Fruit fly (Drosophila melanogaster) whole organism, adult: ENCODE measurements around the gene mud.
A peak's percentile ranks its signal among the peaks of the same experiment; 100 is the strongest.

ENCODE experiments used
- CG12768 ChIP-seq: fragments of 200-800 bp; sonication (Bioruptor generic); optimal IDR thresholded peaks from 2 replicates; lab custom pipeline; 2017; ENCODE audit warnings: missing biosample characterization, missing genetic modification characterization, mild to moderate bottlenecking, moderate library complexity, missing genetic modification reagents
- CG1620 ChIP-seq: fragments of 200-800 bp; sonication (Bioruptor generic); optimal IDR thresholded peaks from 2 replicates; lab custom pipeline; 2016; ENCODE audit warnings: missing biosample characterization, missing genetic modification characterization
- CG5204 ChIP-seq: fragments of 200-800 bp; sonication (Bioruptor generic); optimal IDR thresholded peaks from 2 replicates; lab custom pipeline; 2016; ENCODE audit warnings: missing biosample characterization, missing genetic modification characterization
- CG7045 ChIP-seq: fragments of 200-800 bp; sonication (Bioruptor generic); optimal IDR thresholded peaks from 2 replicates; lab custom pipeline; 2017; ENCODE audit warnings: missing biosample characterization, mild to moderate bottlenecking, missing genetic modification characterization
- Clk ChIP-seq: fragments of 200-800 bp; sonication (Bioruptor generic); optimal IDR thresholded peaks from 2 replicates; lab custom pipeline; 2017; ENCODE audit warnings: missing biosample characterization, missing genetic modification characterization
- Crg-1 ChIP-seq: fragments of 200-800 bp; sonication (Bioruptor generic); optimal IDR thresholded peaks from 2 replicates; lab custom pipeline; 2016; ENCODE audit warnings: missing biosample characterization, missing genetic modification characterization
- bab1 ChIP-seq: fragments of 200-800 bp; sonication (Bioruptor generic); optimal IDR thresholded peaks from 3 replicates; lab custom pipeline; 2019; ENCODE audit warnings: missing biosample characterization, mild to moderate bottlenecking, missing genetic modification characterization, moderate library complexity
- cnc ChIP-seq, 2 experiments: fragments of >200 bp; optimal IDR thresholded peaks; 2 replicates each; lab custom pipeline; 2017
- kay ChIP-seq: fragments of 200-800 bp; sonication (Bioruptor generic); peaks from one replicate; lab custom pipeline; 2016; ENCODE audit warnings: missing biosample characterization, missing genetic modification characterization, borderline replicate concordance
- pad ChIP-seq: fragments of 200-800 bp; sonication (Bioruptor generic); optimal IDR thresholded peaks from 3 replicates; lab custom pipeline; 2017; ENCODE audit warnings: missing biosample characterization, missing genetic modification characterization, mild to moderate bottlenecking, moderate library complexity, missing genetic modification reagents
- tj ChIP-seq: fragments of 200-800 bp; sonication (Bioruptor generic); optimal IDR thresholded peaks from 3 replicates; lab custom pipeline; 2017; ENCODE audit warnings: missing biosample characterization, mild to moderate bottlenecking, missing genetic modification characterization, moderate library complexity
- toe ChIP-seq: fragments of 200-800 bp; sonication (Bioruptor generic); optimal IDR thresholded peaks from 2 replicates; lab custom pipeline; 2016; ENCODE audit warnings: missing biosample characterization, missing genetic modification characterization

DNA sequence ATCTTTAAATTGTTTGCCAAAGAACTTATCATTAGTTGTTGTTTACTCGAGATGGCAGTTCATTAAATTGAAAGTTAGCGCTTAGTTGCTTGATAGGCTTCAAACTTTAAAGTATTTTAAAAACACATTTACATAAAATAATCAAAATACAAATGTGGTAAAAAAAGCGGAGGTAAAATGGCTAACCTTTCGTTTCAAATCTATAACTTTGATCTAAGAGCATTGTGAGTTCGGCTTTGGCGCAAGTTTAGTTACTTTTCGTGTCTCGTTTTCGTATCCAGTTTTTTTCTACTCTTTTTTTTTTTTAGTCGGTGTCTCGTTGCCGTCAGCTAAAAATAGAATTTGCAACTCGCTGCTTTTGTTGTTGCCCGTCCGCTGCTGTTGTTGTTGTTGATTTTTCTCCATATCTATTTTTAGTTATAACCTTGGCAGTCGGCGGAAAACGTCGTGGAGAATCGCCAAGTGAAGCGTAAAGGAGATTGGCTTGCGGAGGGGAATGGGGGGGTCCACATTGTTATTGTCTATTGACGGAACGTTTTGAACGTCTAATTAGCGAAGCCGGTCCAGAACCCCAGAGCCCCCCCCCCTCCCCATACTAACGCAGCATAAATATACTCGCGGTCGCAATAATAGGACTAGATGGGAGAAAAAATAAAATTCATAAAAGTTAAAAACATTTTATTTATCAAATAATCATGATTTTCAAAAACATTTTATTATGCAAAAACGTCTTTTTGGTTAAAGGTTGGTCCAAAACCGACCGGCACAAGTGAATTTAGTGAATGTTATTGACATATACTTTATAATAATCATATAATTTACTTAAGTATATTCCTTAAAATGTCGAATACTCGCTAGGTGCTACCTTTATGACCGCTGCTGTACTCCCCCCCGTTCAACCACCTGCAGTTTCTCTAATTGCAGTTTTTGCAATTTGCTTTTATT is 32.8 kb upstream of the mud start:
- TF ChIP-seq kay (GFP tag; lab: Kevin White, UChicago) = peak; percentile 59
- TF ChIP-seq Clk (GFP tag; lab: Kevin White, UChicago) = peak; percentile 56
- TF ChIP-seq Crg-1 (GFP tag; lab: Kevin White, UChicago) = no peak
- no peak for TF ChIP-seq cnc (optimal IDR thresholded peaks at IDR 0.05; lab: Kevin White, UChicago)
- TF ChIP-seq pad (GFP tag; lab: Kevin White, UChicago) = peak; percentile 64
- TF ChIP-seq CG1620 (GFP tag; lab: Kevin White, UChicago) = no peak
- peak; percentile 47 for TF ChIP-seq bab1 (GFP tag; lab: Kevin White, UChicago)
- peak; percentile 24 for TF ChIP-seq toe (GFP tag; lab: Kevin White, UChicago)
- TF ChIP-seq CG12768 (GFP tag; lab: Kevin White, UChicago) = peak; percentile 76
- TF ChIP-seq tj (GFP tag; lab: Kevin White, UChicago) = peak; percentile 76
- peak; percentile 33 for TF ChIP-seq CG5204 (GFP tag; lab: Kevin White, UChicago)
- TF ChIP-seq CG7045 (GFP tag; lab: Kevin White, UChicago) = peak; percentile 88
